Worm (Caenorhabditis elegans) whole organism, dauer: ENCODE measurements around the gene col-163.

ENCODE experiments used
- unc-62 ChIP-seq: sonication (generic microtip); optimal IDR thresholded peaks from 2 replicates; lab custom pipeline; 2017; ENCODE audit warnings: missing biosample characterization, missing genetic modification reagents, missing genetic modification characterization

Gene col-163

DNA sequence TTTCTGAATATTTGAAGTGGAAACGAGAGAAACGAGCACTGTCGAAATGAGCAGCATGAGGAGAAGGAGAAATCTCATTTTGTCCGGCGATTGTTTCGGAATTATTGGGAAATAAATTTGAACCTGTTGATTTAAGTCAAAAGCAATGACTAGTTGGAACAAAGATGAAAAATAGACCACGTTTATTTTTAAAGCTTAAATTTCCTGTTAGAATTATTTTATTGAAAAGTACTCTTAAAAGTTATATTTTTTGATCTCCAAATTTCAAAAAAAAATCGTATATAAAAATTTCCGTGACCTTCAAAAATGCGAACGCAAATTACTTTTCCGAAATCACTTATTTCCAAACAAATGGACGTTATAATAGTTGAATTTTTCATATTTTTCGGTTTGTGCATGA is 4.2 kb upstream of the col-163 start, which contains the start of gene F26F2.11:
TSS of gene F26F2.11 (minus strand) at position 101 of the 400 bp plus-strand sequence.
- no peak for TF ChIP-seq unc-62

DNA sequence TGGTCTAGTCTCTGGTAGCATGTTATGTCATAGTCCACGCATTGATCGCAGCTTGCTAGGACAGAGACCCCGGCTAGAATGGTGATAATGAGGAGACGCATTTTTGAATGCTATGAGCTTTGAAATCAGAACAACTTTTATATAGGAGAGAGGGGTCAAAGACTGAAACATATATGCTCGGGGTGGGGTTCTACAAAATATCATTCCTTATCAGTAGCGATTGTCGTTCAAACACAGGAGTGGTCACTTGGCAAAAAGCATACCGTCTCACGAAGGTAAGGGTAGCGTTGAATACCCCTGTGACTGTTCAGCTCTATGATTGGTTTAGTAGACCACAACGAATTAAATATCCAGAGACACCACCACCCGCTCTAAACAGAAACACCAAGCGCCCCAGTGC is 2.8 kb upstream of the col-163 start, which contains the start of gene F46B3.1:
TSS of gene F46B3.1 (minus strand) at position 101 of the 400 bp plus-strand sequence.
- TF ChIP-seq unc-62: no peak

DNA sequence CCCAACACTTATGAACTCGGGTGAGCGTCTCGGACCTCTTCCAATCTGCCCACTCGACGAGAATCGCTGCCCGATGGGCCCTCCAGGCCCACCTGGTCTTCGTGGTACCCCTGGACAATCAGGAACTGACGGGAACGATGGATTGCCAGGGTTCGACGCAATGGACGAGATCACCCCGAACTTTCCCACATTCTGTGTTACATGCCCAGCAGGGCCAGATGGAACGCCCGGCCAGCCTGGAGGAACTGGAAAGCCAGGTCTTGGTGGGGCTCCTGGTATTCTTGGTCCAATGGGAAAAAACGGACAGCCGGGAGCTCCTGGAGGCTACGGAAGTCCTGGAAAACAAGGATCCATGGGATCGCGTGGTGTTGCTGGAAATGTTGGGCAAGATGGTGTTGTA is 809 bp downstream of the col-163 start:
- no peak for TF ChIP-seq unc-62

DNA sequence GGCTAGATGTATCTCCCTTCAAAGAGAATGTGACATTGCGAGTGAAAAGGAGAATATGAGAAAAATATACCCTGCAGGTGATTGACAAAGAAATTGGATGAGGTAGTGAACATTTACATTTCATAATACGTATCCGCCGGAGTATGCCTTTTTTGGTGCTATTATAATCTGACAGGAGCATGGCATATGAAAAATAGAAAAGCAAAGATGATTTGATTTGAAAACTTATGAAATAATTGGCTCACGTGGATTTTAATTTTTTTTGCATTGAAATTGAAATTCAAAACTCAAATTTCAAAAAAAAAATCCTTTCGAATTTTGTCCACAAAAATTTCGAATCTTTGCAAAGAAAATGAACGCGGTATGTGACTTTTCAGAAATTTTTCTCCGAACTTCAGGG is 3.1 kb downstream of the col-163 start, which contains the start of gene ttr-11:
TSS of gene ttr-11 (plus strand) at position 301 of the 400 bp plus-strand sequence.
- TF ChIP-seq unc-62: no peak

DNA sequence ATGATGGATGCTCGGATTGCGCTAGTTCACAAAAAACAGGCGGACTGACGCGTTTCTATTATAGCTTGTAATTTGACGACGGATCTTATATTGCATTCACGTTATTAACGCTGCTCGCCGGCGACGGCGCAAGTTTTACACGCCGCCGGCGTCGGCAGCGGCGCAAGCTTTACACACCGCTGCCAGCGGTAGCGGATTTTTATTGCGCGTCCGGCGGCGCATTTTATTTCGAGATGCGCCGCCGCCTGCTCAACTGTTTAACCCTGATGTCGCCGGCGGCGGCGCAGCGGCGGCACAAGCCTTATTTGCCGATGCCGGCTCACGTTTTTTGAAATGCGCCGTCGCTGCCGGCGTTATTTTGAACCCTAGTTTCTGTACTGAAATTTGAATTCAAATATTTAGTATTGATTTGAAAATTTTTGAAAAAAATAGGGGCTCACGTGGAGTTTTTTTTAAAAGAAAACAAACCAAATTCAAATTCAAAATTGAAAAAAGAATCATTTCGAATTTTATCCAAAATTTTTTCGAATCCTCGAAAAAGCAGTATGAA is 4.8 kb downstream of the col-163 start, which contains the start of gene ttr-57:
TSS of gene ttr-57 (plus strand) at position 500 of the 550 bp plus-strand sequence.
- no peak for TF ChIP-seq unc-62

DNA sequence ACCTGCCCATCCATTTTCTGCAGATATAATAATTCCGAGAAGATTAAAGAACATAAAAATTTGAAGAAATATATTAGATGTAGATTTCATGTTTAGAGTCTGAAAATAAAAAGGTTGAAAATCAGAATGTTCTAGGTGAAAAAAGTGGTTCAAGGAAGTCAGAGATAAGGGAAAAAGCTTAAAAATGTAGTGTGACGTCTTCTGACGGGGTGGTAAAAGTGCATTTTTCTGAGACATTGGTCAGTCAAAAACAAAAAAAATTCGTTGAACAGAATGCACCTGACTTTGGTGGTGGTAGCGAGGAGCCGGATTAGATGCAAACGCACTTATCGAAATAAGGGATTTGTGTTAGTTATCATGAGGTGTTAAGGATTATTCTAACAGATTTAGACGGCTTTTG is 6.7 kb downstream of the col-163 start, which contains the start of gene F46B3.23:
TSS of gene F46B3.23 (minus strand) at position 101 of the 400 bp plus-strand sequence.
- TF ChIP-seq unc-62: no peak

DNA sequence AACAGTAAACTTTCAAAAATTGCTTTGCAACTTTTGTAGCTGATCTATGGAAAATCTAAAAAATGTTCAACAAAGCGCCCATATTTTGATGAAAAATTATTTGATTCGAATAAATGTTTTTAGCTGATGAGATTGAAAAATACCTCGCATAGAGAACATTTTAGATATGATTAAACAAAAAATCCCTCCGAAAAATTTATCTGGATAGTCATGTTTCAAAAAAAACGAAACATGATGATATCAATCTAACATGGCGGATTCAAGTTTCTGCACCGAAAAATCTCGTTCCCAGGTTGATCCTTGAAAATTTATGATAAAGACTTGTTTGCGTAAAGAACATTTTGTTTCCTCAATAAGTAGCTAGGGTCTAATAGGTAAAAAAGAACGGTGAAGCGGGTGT is 8.8 kb downstream of the col-163 start, which contains the start of gene ttr-12:
TSS of gene ttr-12 (minus strand) at position 101 of the 400 bp plus-strand sequence.
- no peak for TF ChIP-seq unc-62

DNA sequence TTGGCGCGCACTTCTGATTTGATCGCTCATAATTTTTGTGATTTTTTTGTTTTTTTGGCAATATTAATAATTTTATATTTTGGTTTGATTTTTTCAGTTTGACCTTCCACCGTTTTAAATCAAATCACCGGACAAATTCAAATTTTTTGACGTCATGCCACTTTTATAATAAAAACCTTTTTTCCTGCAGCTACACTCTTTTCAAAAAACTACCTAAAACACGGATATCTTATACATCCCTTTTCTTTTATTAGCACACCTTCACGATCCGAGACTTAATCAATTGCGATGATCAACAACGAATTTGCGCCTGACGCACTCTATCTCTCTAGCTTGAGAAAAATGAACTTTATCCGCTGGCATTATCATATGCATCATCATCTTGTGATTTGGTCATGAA is 9.6 kb downstream of the col-163 start, which contains the start of gene grd-2:
TSS of gene grd-2 (plus strand) at position 301 of the 400 bp plus-strand sequence.
- TF ChIP-seq unc-62: no peak

DNA sequence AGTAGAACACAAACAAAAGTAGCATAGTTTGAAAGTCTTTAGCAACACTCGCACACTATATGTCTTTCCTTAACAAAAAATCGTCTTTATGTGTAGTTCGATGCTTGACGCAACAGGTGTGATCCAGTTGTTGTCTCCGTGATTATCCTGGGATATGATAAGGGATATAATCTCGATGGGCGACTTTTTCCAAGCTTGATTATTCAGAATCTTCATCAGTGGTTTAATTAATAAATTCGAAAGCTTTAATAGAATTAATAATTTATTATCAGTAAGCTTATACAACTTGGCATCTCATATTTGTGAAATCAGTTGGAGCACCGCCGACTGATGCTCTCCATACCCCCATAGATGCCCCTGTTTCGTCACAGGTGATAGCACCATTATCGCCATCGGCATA is 18.7 kb downstream of the col-163 start, which contains the start of gene F46B3.7:
TSS of gene F46B3.7 (minus strand) at position 101 of the 400 bp plus-strand sequence.
- TF ChIP-seq unc-62: no peak

DNA sequence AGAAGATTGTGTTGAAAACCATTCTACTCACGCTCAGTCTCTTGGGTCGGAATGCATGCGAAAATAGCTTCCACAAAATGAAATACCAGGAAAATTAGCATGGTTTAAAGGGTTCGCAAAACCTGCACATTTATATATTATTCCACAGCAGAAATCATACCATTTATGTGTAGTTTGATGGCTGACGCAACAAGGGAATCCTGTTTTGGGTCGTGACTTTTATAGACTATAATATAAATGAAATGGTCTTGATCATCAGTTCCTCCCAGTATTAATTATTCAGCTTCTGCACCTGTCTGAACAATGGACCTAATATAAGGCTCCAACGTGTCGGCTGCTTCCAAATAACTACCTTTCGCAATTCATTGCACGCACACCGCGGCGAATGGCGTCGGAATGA is 23.2 kb downstream of the col-163 start, which contains the start of gene F46B3.8:
TSS of gene F46B3.8 (minus strand) at position 101 of the 400 bp plus-strand sequence.
- TF ChIP-seq unc-62: no peak

DNA sequence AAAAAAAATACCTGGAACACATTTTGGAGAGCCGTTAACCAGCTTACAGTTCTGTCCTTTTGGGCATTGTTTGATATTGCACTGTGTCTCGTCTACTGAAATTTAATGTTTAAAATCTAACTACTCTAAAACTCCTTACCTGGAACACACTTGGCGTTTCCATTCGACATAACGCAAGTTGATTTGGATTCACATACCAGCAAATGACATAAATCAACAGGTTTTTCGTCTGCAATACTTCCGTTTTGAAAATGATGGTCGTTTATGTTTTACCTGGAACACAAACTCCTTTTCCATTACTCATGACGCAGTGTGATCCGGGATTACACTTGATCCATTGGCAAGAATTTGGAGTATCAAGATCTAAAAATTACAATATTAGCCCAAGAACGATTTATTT is 25.4 kb downstream of the col-163 start:
- TF ChIP-seq unc-62: no peak

DNA sequence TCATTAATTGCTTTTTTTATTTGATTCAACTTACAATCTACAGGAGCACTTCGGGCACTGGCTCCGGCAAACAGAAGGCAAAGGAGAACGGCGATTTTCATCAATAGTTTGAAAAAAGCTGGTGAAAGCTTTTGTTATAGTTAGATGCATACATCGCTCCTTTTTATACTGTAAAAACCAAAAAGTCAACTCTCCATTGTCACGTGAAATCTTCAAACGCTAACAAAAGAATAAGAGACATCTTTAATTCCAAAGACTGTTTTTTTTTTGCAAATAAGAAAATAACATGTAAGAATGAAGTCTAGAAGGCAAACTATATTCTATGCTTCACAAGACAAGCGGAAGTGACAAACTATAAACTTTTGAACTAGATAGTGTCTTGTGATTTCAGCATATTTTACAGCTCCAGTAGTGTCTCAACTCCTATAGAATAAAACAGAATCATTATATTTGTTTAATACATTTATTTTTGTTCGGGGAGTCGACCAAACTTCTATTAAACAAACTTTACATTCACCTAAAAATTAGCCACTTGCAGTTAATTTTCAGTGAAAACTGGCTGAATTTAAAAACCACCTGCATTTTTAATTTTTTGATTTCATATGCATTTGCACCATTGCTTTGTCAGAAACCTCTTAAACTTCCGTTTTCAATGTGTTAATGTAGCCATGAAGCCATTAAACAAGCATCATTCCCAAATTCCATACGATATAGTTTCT is 26.3 kb downstream of the col-163 start, which contains the start of the genes F46B3.9 and srz-18:
TSS of gene F46B3.9 (minus strand) at position 101 of the 719 bp plus-strand sequence.
TSS of gene srz-18 (plus strand) at position 669 of the 719 bp plus-strand sequence.
- TF ChIP-seq unc-62: no peak

DNA sequence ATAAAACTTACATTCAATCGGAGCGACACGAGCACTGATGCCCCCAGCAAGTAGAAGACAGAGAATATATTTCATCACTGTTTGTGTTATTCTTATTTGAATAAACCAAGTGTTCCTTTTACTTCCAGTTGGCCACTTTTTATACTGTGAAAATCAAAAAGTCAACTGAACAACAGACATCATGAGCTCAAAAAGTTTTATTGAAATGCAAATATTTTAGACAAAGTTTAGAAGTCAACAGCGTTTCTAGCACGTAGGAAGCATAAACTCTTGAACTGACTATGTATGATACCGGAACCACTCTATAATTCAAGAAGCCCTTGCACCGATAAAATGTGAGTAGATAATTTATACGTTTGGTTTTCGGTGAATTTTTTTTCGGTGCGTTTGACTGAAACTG is 31.4 kb downstream of the col-163 start, which contains the start of gene F46B3.14:
TSS of gene F46B3.14 (minus strand) at position 101 of the 400 bp plus-strand sequence.
- TF ChIP-seq unc-62: no peak

DNA sequence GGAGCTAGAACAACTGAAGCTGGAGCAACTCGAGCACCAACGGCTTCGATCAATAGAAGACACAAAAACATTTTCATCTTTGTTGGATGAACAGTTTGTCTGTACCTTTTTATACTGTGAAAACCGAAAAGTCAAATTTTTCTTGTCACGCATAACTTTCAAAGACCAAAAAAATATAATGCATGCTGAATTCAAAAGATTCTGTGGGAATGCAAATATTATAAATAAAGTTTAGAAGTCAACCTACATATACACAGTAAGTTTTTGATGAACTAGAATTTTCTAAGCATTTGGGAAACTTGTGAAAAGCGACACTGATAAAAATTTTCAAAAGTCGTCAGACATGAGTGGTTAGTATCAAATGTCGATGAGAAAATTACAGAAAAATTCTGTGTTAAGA is 33.7 kb downstream of the col-163 start, which contains the start of gene F46B3.15:
TSS of gene F46B3.15 (minus strand) at position 101 of the 400 bp plus-strand sequence.
- no peak for TF ChIP-seq unc-62

DNA sequence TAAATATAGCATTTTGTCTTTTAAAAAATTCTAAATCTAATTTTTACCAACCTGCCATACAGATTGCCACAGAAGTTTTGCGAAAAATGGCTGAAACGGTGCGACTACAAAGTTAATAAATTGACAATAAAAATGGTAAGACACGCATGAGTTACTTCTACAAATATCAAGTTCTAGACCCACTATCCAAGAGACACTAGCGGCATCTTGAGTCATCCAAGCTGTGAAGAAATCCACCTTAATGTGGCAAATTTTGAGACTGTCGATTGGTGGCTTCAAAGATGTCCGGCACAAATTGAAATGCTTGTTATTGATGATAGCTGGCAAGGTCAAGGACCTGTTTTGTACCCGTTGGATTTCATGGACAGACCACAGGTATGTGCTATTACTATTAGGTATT is 34.4 kb downstream of the col-163 start, which contains the start of gene F46B3.16:
TSS of gene F46B3.16 (plus strand) at position 301 of the 400 bp plus-strand sequence.
- TF ChIP-seq unc-62: no peak

DNA sequence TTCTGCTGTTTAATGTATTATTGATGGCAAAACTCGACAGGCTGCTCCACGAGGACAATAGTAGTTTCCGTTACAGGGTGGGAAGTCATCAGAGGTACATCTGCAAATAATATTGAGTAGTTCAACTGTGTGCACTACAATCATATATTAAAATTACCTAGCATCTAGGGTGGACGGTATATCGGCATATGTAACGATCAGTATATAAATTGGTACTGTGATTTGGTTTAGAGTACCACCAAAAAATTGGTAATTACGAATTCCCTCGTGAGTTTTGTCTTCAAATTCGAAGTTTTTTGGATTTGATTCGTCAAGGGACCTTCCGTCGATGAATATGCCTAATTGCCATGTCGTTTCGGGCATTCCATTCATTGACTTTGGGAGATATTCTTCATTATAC is 37.0 kb downstream of the col-163 start, which contains the start of gene ttr-13:
TSS of gene ttr-13 (minus strand) at position 101 of the 400 bp plus-strand sequence.
- no peak for TF ChIP-seq unc-62

DNA sequence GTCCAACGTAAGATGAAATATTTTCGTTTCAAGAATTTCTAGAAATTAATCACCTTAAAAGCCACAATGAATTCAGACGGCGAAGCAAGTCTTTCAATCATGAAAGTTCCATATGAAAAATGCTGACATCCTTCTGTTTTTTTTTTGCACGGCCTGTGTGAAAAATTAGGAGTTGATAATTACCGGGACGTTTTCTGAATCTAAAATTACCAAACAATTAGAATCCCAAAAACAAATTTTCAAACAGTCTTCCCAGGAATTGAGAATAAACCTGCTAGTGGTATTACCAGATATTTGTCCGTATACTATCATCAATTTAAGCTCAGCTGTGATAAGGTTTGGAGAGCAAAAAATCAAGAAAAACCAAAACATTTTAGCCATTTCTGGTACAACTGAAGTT is 38.4 kb downstream of the col-163 start, which contains the start of gene Y44A6B.3:
TSS of gene Y44A6B.3 (minus strand) at position 101 of the 400 bp plus-strand sequence.
- TF ChIP-seq unc-62: no peak
